Worm (Caenorhabditis elegans): Measurements from ENCODE around the gene ugt-14.

ce11 chrV:4956529-4956928, 50.5 kb downstream of the ugt-14 start, which contains the start of gene str-208:
- TF ChIP-seq ama-1 (optimal IDR thresholded peaks at IDR 0.05) (no peak), scrt-1 (GFP tag; IDR thresholded peaks at IDR 0.05) (no peak), tbx-11 (GFP tag; IDR thresholded peaks at IDR 0.05) (no peak), tbx-37 (GFP tag; conservative IDR thresholded peaks at IDR 0.05) (no peak), hmg-4 (GFP tag; optimal IDR thresholded peaks at IDR 0.05) (no peak), B0310.2 (tag; optimal IDR thresholded peaks at IDR 0.05) (no peak), flt-1 (GFP tag; IDR thresholded peaks at IDR 0.05) (no peak), F13C5.2 (tag; optimal IDR thresholded peaks at IDR 0.05) (no peak), tra-4 (tag; optimal IDR thresholded peaks at IDR 0.05) (no peak), hnd-1 (tag; optimal IDR thresholded peaks at IDR 0.05) (no peak), pes-1 (GFP tag; IDR thresholded peaks at IDR 0.05) (no peak), ceh-36 (tag; optimal IDR thresholded peaks at IDR 0.05) (no peak), sea-1 (GFP tag; conservative IDR thresholded peaks at IDR 0.05) (no peak)
